Fruit fly (Drosophila melanogaster) Kc167 (cell line): Measurements from ENCODE around the gene Plzf.

Source experiments
- Myc ChIP-seq: fragments of >200 bp; optimal IDR thresholded peaks from 2 replicates; lab custom pipeline; 2017; ENCODE audit warnings: missing external identifiers
- h ChIP-seq: fragments of >200 bp; optimal IDR thresholded peaks from 3 replicates; lab custom pipeline; 2018; ENCODE audit warnings: missing external identifiers
- insv ChIP-seq: fragments of >200 bp; optimal IDR thresholded peaks from 3 replicates; lab custom pipeline; 2018; ENCODE audit warnings: missing external identifiers
- psq ChIP-seq: fragments of >200 bp; optimal IDR thresholded peaks from 2 replicates; lab custom pipeline; 2017; ENCODE audit warnings: missing external identifiers
- ttk ChIP-seq: sonication (Bioruptor generic); optimal IDR thresholded peaks from 2 replicates; lab custom pipeline; 2017; ENCODE audit warnings: missing external identifiers

dm6 chr2L:12030552-12031131, 18.1 kb downstream of the Plzf start:
- no peak for TF ChIP-seq h (lab: Kevin White, UChicago)
- TF ChIP-seq psq (lab: Kevin White, UChicago) = no peak
- no peak for TF ChIP-seq Myc (lab: Kevin White, UChicago)
- TF ChIP-seq insv (lab: Kevin White, UChicago) = no peak
- TF ChIP-seq ttk (lab: Kevin White, UChicago) = no peak
